Fruit fly (Drosophila melanogaster) whole organism, embryonic: ENCODE results near the gene Mettl2.

ENCODE experiments used
- B-H1 ChIP-seq: fragments of 200-800 bp; sonication (Bioruptor generic); IDR thresholded peaks from 3 replicates; pipeline ENCODE4 v1.3.6; 2022; ENCODE audit warnings: missing biosample characterization, missing genetic modification characterization
- Blimp-1 ChIP-seq: fragments of 200-800 bp; sonication (Bioruptor generic); optimal IDR thresholded peaks from 3 replicates; lab custom pipeline; 2018; ENCODE audit warnings: missing biosample characterization, missing genetic modification characterization, mild to moderate bottlenecking, moderate library complexity, missing genetic modification reagents
- CG10431 ChIP-seq: fragments of 200-800 bp; sonication (Bioruptor generic); optimal IDR thresholded peaks from 3 replicates; lab custom pipeline; 2018; ENCODE audit warnings: missing biosample characterization, mild to moderate bottlenecking, missing genetic modification characterization
- CG12104 ChIP-seq: fragments of 200-800 bp; sonication (Bioruptor generic); optimal IDR thresholded peaks from 3 replicates; lab custom pipeline; 2016; ENCODE audit warnings: missing biosample characterization, missing genetic modification characterization
- CG12744 ChIP-seq: fragments of 200-800 bp; sonication (Bioruptor generic); optimal IDR thresholded peaks from 2 replicates; lab custom pipeline; 2016; ENCODE audit warnings: missing biosample characterization, missing genetic modification characterization
- CG12769 ChIP-seq: fragments of 200-800 bp; sonication (Bioruptor generic); optimal IDR thresholded peaks from 2 replicates; lab custom pipeline; 2019; ENCODE audit warnings: missing biosample characterization, mild to moderate bottlenecking, missing genetic modification characterization, moderate library complexity
- CG12942 ChIP-seq: fragments of 200-800 bp; sonication (Bioruptor generic); optimal IDR thresholded peaks from 3 replicates; lab custom pipeline; 2016; ENCODE audit warnings: missing biosample characterization, missing genetic modification characterization
- CG13123 ChIP-seq: fragments of 200-800 bp; sonication (Bioruptor generic); optimal IDR thresholded peaks from 2 replicates; lab custom pipeline; 2016; ENCODE audit warnings: missing biosample characterization, missing genetic modification characterization
- CG1602 ChIP-seq: fragments of 200-800 bp; sonication (Bioruptor generic); optimal IDR thresholded peaks from 3 replicates; lab custom pipeline; 2016; ENCODE audit warnings: missing biosample characterization, missing genetic modification characterization
- CG16815 ChIP-seq: fragments of 200-800 bp; sonication (Bioruptor generic); optimal IDR thresholded peaks from 3 replicates; lab custom pipeline; 2017; ENCODE audit warnings: missing biosample characterization, mild to moderate bottlenecking, missing genetic modification characterization
- CG31388 ChIP-seq: fragments of 200-800 bp; sonication (Bioruptor generic); optimal IDR thresholded peaks from 2 replicates; lab custom pipeline; 2016; ENCODE audit warnings: missing biosample characterization, missing genetic modification characterization
- CG34224 ChIP-seq: fragments of 200-800 bp; sonication (Bioruptor generic); IDR thresholded peaks from 3 replicates; pipeline ENCODE4 v1.3.6; 2022; ENCODE audit warnings: missing biosample characterization, missing genetic modification characterization; ENCODE audit not compliant: partially characterized antibody
- CG4282 ChIP-seq: fragments of 200-800 bp; sonication (Bioruptor generic); optimal IDR thresholded peaks from 2 replicates; lab custom pipeline; 2016; ENCODE audit warnings: missing biosample characterization, missing genetic modification characterization
- CG6254 ChIP-seq: fragments of 200-800 bp; sonication (Bioruptor generic); optimal IDR thresholded peaks from 3 replicates; lab custom pipeline; 2017; ENCODE audit warnings: mild to moderate bottlenecking, missing biosample characterization, missing genetic modification reagents, missing genetic modification characterization
- CG6654 ChIP-seq: fragments of 200-800 bp; sonication (Bioruptor generic); optimal IDR thresholded peaks from 2 replicates; lab custom pipeline; 2017; ENCODE audit warnings: missing biosample characterization, mild to moderate bottlenecking, missing genetic modification characterization
- CrebB ChIP-seq: fragments of 200-800 bp; sonication (Bioruptor generic); optimal IDR thresholded peaks from 3 replicates; lab custom pipeline; 2018; ENCODE audit warnings: missing biosample characterization, mild to moderate bottlenecking, missing genetic modification characterization
- Eip74EF ChIP-seq, 2 experiments: fragments of 200-800 bp in 1 of 2; fragments of >200 bp in 1 of 2; sonication (Bioruptor generic) in 1 of 2; optimal IDR thresholded peaks; 2 replicates each; lab custom pipeline; 2017 to 2019; ENCODE audit warnings: missing biosample characterization in 2 of 2, missing genetic modification characterization in 2 of 2, mild to moderate bottlenecking in 1 of 2, moderate library complexity in 1 of 2
- Fer3 ChIP-seq: fragments of 200-800 bp; sonication (Bioruptor generic); optimal IDR thresholded peaks from 2 replicates; lab custom pipeline; 2018; ENCODE audit warnings: missing biosample characterization, mild to moderate bottlenecking, missing genetic modification characterization, moderate library complexity
- HLHmδ ChIP-seq: fragments of 200-800 bp; sonication (Bioruptor generic); optimal IDR thresholded peaks from 2 replicates; lab custom pipeline; 2018; ENCODE audit warnings: missing biosample characterization, mild to moderate bottlenecking, missing genetic modification characterization, moderate library complexity
- Hsf ChIP-seq: fragments of 200-800 bp; sonication (Bioruptor generic); optimal IDR thresholded peaks from 3 replicates; lab custom pipeline; 2016; ENCODE audit warnings: missing biosample characterization, missing genetic modification characterization
- Lim3 ChIP-seq: fragments of 200-800 bp; sonication (Bioruptor generic); IDR thresholded peaks from 2 replicates; pipeline ENCODE4 v1.3.6; 2022; ENCODE audit warnings: missing biosample characterization, missing genetic modification characterization
- MESR4 ChIP-seq: fragments of 200-800 bp; sonication (Bioruptor generic); optimal IDR thresholded peaks from 2 replicates; lab custom pipeline; 2018; ENCODE audit warnings: missing biosample characterization, mild to moderate bottlenecking, missing genetic modification characterization, moderate library complexity
- Max ChIP-seq: fragments of 200-800 bp; sonication (Bioruptor generic); optimal IDR thresholded peaks from 2 replicates; lab custom pipeline; 2016; ENCODE audit warnings: missing biosample characterization, mild to moderate bottlenecking, missing genetic modification characterization
- NC2β ChIP-seq: fragments of 200-800 bp; sonication (Bioruptor generic); optimal IDR thresholded peaks from 2 replicates; lab custom pipeline; 2016; ENCODE audit warnings: missing biosample characterization, missing genetic modification characterization
- Scr ChIP-seq: fragments of 200-800 bp; sonication (Bioruptor generic); IDR thresholded peaks from 2 replicates; pipeline ENCODE4 v1.3.6; 2022; ENCODE audit warnings: missing biosample characterization, missing genetic modification characterization; ENCODE audit not compliant: partially characterized antibody
- Sox100B ChIP-seq: fragments of 200-800 bp; sonication (Bioruptor generic); optimal IDR thresholded peaks from 3 replicates; lab custom pipeline; 2018; ENCODE audit warnings: missing biosample characterization, mild to moderate bottlenecking, missing genetic modification characterization
- Sry-δ ChIP-seq: fragments of 200-800 bp; sonication (Bioruptor generic); optimal IDR thresholded peaks from 2 replicates; lab custom pipeline; 2016; ENCODE audit warnings: missing biosample characterization, missing genetic modification characterization
- Stat92E ChIP-seq, 3 experiments: fragments of >200 bp in 2 of 3; fragments of 200-800 bp in 1 of 3; sonication (Bioruptor generic) in 1 of 3; optimal IDR thresholded peaks; 2 replicates each; lab custom pipeline; 2017 to 2019; ENCODE audit warnings: missing biosample characterization in 3 of 3, missing genetic modification characterization in 3 of 3, mild to moderate bottlenecking in 1 of 3, moderate library complexity in 1 of 3
- TFAM ChIP-seq: fragments of 200-800 bp; sonication (Bioruptor generic); optimal IDR thresholded peaks from 2 replicates; lab custom pipeline; 2017; ENCODE audit warnings: missing biosample characterization, missing genetic modification characterization, inconsistent platforms
- al ChIP-seq: fragments of 200-800 bp; sonication (Bioruptor generic); IDR thresholded peaks from 2 replicates; pipeline ENCODE4 v1.3.6; 2022; ENCODE audit warnings: missing biosample characterization, missing genetic modification characterization
- bbx ChIP-seq: fragments of 200-800 bp; sonication (Bioruptor generic); IDR thresholded peaks from 2 replicates; pipeline ENCODE4 v1.3.6; 2022; ENCODE audit warnings: missing biosample characterization, missing genetic modification characterization; ENCODE audit not compliant: partially characterized antibody
- ci ChIP-seq: fragments of 200-800 bp; sonication (Bioruptor generic); IDR thresholded peaks from 3 replicates; pipeline ENCODE4 v1.3.6; 2022; ENCODE audit warnings: missing biosample characterization, missing genetic modification characterization
- danr ChIP-seq: fragments of 200-800 bp; sonication (Bioruptor generic); IDR thresholded peaks from 2 replicates; pipeline ENCODE4 v1.3.6; 2022; ENCODE audit warnings: missing biosample characterization, missing genetic modification characterization
- dati ChIP-seq: fragments of 200-800 bp; sonication (Bioruptor generic); IDR thresholded peaks from 2 replicates; pipeline ENCODE4 v1.3.6; 2022; ENCODE audit warnings: missing biosample characterization, missing genetic modification characterization
- dimm ChIP-seq: fragments of 200-800 bp; sonication (Bioruptor generic); IDR thresholded peaks from 2 replicates; pipeline ENCODE4 v1.3.6; 2022; ENCODE audit warnings: missing biosample characterization, missing genetic modification characterization
- esg ChIP-seq: fragments of 200-800 bp; sonication (Bioruptor generic); conservative IDR thresholded peaks from 2 replicates; pipeline ENCODE4 v1.3.6; 2022; ENCODE audit warnings: missing biosample characterization, missing genetic modification characterization
- exex ChIP-seq: fragments of 200-800 bp; sonication (Bioruptor generic); optimal IDR thresholded peaks from 4 replicates; lab custom pipeline; 2018; ENCODE audit warnings: missing biosample characterization, mild to moderate bottlenecking, missing genetic modification characterization, moderate library complexity
- fd102C ChIP-seq: fragments of 200-800 bp; sonication (Bioruptor generic); optimal IDR thresholded peaks from 2 replicates; lab custom pipeline; 2018; ENCODE audit warnings: missing biosample characterization, mild to moderate bottlenecking, missing genetic modification characterization, moderate library complexity
- gro ChIP-seq: fragments of 200-800 bp; sonication (Bioruptor generic); optimal IDR thresholded peaks from 2 replicates; lab custom pipeline; 2016; ENCODE audit warnings: missing biosample characterization, missing genetic modification characterization
- h ChIP-seq: fragments of >200 bp; optimal IDR thresholded peaks from 2 replicates; lab custom pipeline; 2017
- maf-S ChIP-seq: fragments of 200-800 bp; sonication (Bioruptor generic); optimal IDR thresholded peaks from 2 replicates; lab custom pipeline; 2016; ENCODE audit warnings: missing biosample characterization, missing genetic modification characterization
- nerfin-1 ChIP-seq: fragments of 200-800 bp; sonication (Bioruptor generic); optimal IDR thresholded peaks from 3 replicates; lab custom pipeline; 2019; ENCODE audit warnings: missing biosample characterization, mild to moderate bottlenecking, missing genetic modification characterization, moderate library complexity
- oc ChIP-seq: fragments of 200-800 bp; sonication (Bioruptor generic); optimal IDR thresholded peaks from 2 replicates; lab custom pipeline; 2018; ENCODE audit warnings: missing biosample characterization, mild to moderate bottlenecking, missing genetic modification characterization, moderate library complexity
- repo ChIP-seq: fragments of 200-800 bp; sonication (Bioruptor generic); optimal IDR thresholded peaks from 2 replicates; lab custom pipeline; 2016; ENCODE audit warnings: missing biosample characterization, missing genetic modification characterization
- sima ChIP-seq: fragments of 200-800 bp; sonication (Bioruptor generic); optimal IDR thresholded peaks from 2 replicates; lab custom pipeline; 2016; ENCODE audit warnings: missing biosample characterization, missing genetic modification characterization
- sisA ChIP-seq: fragments of 200-800 bp; sonication (Bioruptor generic); IDR thresholded peaks from 2 replicates; pipeline ENCODE4 v1.3.6; 2022; ENCODE audit warnings: missing biosample characterization, missing genetic modification characterization
- slou ChIP-seq: fragments of 200-800 bp; sonication (Bioruptor generic); optimal IDR thresholded peaks from 3 replicates; lab custom pipeline; 2016; ENCODE audit warnings: missing biosample characterization, missing genetic modification characterization
- tup ChIP-seq: fragments of 200-800 bp; sonication (Bioruptor generic); optimal IDR thresholded peaks from 2 replicates; lab custom pipeline; 2016; ENCODE audit warnings: missing biosample characterization, mild to moderate bottlenecking, missing genetic modification characterization, moderate library complexity
- zen2 ChIP-seq: fragments of 200-800 bp; sonication (Bioruptor generic); IDR thresholded peaks from 3 replicates; pipeline ENCODE4 v1.3.6; 2022; ENCODE audit warnings: missing biosample characterization, missing genetic modification characterization; ENCODE audit not compliant: partially characterized antibody
- zf30C ChIP-seq: fragments of 200-800 bp; sonication (Bioruptor generic); optimal IDR thresholded peaks from 3 replicates; lab custom pipeline; 2018; ENCODE audit warnings: missing biosample characterization, mild to moderate bottlenecking, missing genetic modification characterization

Gene Mettl2

dm6 chr3L:1639185-1639812 is at the start of gene Mettl2, which contains the start of gene Bgb (continued):
- TF ChIP-seq Eip74EF (GFP tag; optimal IDR thresholded peaks at IDR 0.05; lab: Kevin White, UChicago) (no peak), al (GFP tag; lab: Robert Waterston, UW) (peak; percentile 88), CG12744 (GFP tag; lab: Kevin White, UChicago) (no peak), bbx (GFP tag; lab: Robert Waterston, UW) (peak; percentile 41; the same call in 1 of the 2 replicates), oc (tag; lab: Kevin White, UChicago) (no peak), CG12769 (tag; lab: Kevin White, UChicago) (no peak), CG6254 (GFP tag; lab: Kevin White, UChicago) (peak; percentile 51), dati (no peak), Sox100B (GFP tag; lab: Kevin White, UChicago) (no peak), maf-S (GFP tag; lab: Kevin White, UChicago) (peak; percentile 80), slou (GFP tag; lab: Kevin White, UChicago) (peak; percentile 63), tup (GFP tag; lab: Kevin White, UChicago) (no peak), CG12942 (GFP tag; lab: Kevin White, UChicago) (peak; percentile 61), CG34224 (GFP tag; lab: Robert Waterston, UW) (peak; percentile 70), ci (GFP tag; lab: Robert Waterston, UW) (peak; percentile 66; the same call in 2 of the 3 replicates), MESR4 (GFP tag; lab: Kevin White, UChicago) (no peak), Hsf (GFP tag; lab: Kevin White, UChicago) (peak; percentile 88), Fer3 (tag; lab: Kevin White, UChicago) (peak; percentile 77), esg (GFP tag; lab: Robert Waterston, UW) (peak; percentile 78), CG6654 (peak; percentile 16), zf30C (no peak), Lim3 (no peak), CG1602 (GFP tag; lab: Kevin White, UChicago) (peak; percentile 76), sisA (GFP tag; lab: Robert Waterston, UW) (peak; percentile 93), CG16815 (GFP tag; lab: Kevin White, UChicago) (peak; percentile 66), fd102C (GFP tag; lab: Kevin White, UChicago) (no peak), TFAM (GFP tag; lab: Kevin White, UChicago) (no peak), CG12104 (GFP tag; lab: Kevin White, UChicago) (peak; percentile 51), Stat92E (GFP tag; optimal IDR thresholded peaks at IDR 0.05; lab: Kevin White, UChicago) (no peak), repo (GFP tag; lab: Kevin White, UChicago) (peak; percentile 45), danr (GFP tag; lab: Robert Waterston, UW) (peak; percentile 80), zen2 (GFP tag; lab: Robert Waterston, UW) (no peak), dimm (GFP tag; lab: Robert Waterston, UW) (no peak), nerfin-1 (tag; lab: Kevin White, UChicago) (peak; percentile 54), CG4282 (no peak), gro (GFP tag; lab: Kevin White, UChicago) (peak; percentile 81), NC2β (GFP tag; lab: Kevin White, UChicago) (peak; percentile 63), Blimp-1 (no peak), CG31388 (GFP tag; lab: Kevin White, UChicago) (peak; percentile 43), Sry-δ (peak; percentile 96), B-H1 (peak; percentile 27; the same call in 1 of the 3 replicates), h (lab: Kevin White, UChicago) (no peak), Max (GFP tag; lab: Kevin White, UChicago) (peak; percentile 60), CrebB (no peak), HLHmδ (GFP tag; lab: Kevin White, UChicago) (no peak), Scr (GFP tag; lab: Robert Waterston, UW) (peak; percentile 90), CG10431 (GFP tag; lab: Kevin White, UChicago) (no peak), exex (tag; lab: Kevin White, UChicago) (no peak), CG13123 (GFP tag; lab: Kevin White, UChicago) (peak; percentile 50), sima (GFP tag; lab: Kevin White, UChicago) (peak; percentile 40)
